Worm (Caenorhabditis elegans): ENCODE data around the gene R05A10.2.

ce11 chrIV:14172181-14172580, 4.9 kb upstream of the R05A10.2 start, which contains the start of gene R05A10.4:
- TF ChIP-seq ceh-62 (tag; optimal IDR thresholded peaks at IDR 0.05) = no peak
- TF ChIP-seq zag-1 (tag; optimal IDR thresholded peaks at IDR 0.05) = no peak
- no peak for TF ChIP-seq F10B5.3 (tag; optimal IDR thresholded peaks at IDR 0.05)

All from whole organism, L4 larva.